Fruit fly (Drosophila melanogaster) whole organism, wandering third instar larva: ENCODE data around the gene Cyp12c1.
A peak's percentile ranks its signal among the peaks of the same experiment; 100 is the strongest.

ENCODE experiments used
- Abd-B ChIP-seq: fragments of >200 bp; optimal IDR thresholded peaks from 2 replicates; lab custom pipeline; 2017; ENCODE audit warnings: missing biosample characterization, missing genetic modification characterization
- CG32264 ChIP-seq: fragments of 200-800 bp; sonication (Bioruptor generic); optimal IDR thresholded peaks from 2 replicates; lab custom pipeline; 2016; ENCODE audit warnings: missing biosample characterization, missing genetic modification characterization
- CG9705 ChIP-seq: fragments of 200-800 bp; sonication (Bioruptor generic); optimal IDR thresholded peaks from 2 replicates; lab custom pipeline; 2018; ENCODE audit warnings: missing biosample characterization, mild to moderate bottlenecking, missing genetic modification characterization
- CrebA ChIP-seq: fragments of 200-800 bp; sonication (Bioruptor generic); optimal IDR thresholded peaks from 2 replicates; lab custom pipeline; 2016; ENCODE audit warnings: missing biosample characterization, mild to moderate bottlenecking, missing genetic modification characterization, borderline replicate concordance
- Dfd ChIP-seq: fragments of >200 bp; optimal IDR thresholded peaks from 2 replicates; lab custom pipeline; 2017; ENCODE audit warnings: missing biosample characterization, missing genetic modification characterization
- Dif ChIP-seq: fragments of 200-275, 200-300 bp; sonication (Bioruptor generic); optimal IDR thresholded peaks from 2 replicates; lab custom pipeline; 2018; ENCODE audit warnings: missing biosample characterization, missing genetic modification characterization; ENCODE audit not compliant: partially characterized antibody
- GATAd ChIP-seq: sonication (Bioruptor generic); optimal IDR thresholded peaks from 2 replicates; lab custom pipeline; 2016; ENCODE audit warnings: missing biosample characterization, missing genetic modification characterization
- Hnf4 ChIP-seq: fragments of 200-800 bp; sonication (Bioruptor generic); optimal IDR thresholded peaks from 2 replicates; lab custom pipeline; 2016; ENCODE audit warnings: missing biosample characterization, mild to moderate bottlenecking, missing genetic modification characterization
- Hr78 ChIP-seq: fragments of >200 bp; optimal IDR thresholded peaks from 2 replicates; lab custom pipeline; 2017; ENCODE audit warnings: missing biosample characterization, missing genetic modification characterization
- Hr83 ChIP-seq: fragments of 200-300 bp; sonication (Bioruptor generic); optimal IDR thresholded peaks from 2 replicates; lab custom pipeline; 2016; ENCODE audit warnings: missing biosample characterization, mild to moderate bottlenecking, missing genetic modification characterization, moderate library complexity; ENCODE audit not compliant: poor library complexity, severe bottlenecking
- Jra ChIP-seq: sonication (Bioruptor generic); optimal IDR thresholded peaks from 2 replicates; lab custom pipeline; 2016; ENCODE audit warnings: missing biosample characterization, missing genetic modification characterization
- Mio ChIP-seq: sonication (Bioruptor generic); optimal IDR thresholded peaks from 2 replicates; lab custom pipeline; 2016; ENCODE audit warnings: missing biosample characterization, missing genetic modification characterization
- Myc ChIP-seq: fragments of >200 bp; optimal IDR thresholded peaks from 2 replicates; lab custom pipeline; 2017
- N ChIP-seq: fragments of >200 bp; optimal IDR thresholded peaks from 2 replicates; lab custom pipeline; 2018; ENCODE audit warnings: missing biosample characterization, missing external identifiers, missing genetic modification characterization
- OdsH ChIP-seq: fragments of 200-800 bp; sonication (Bioruptor generic); optimal IDR thresholded peaks from 2 replicates; lab custom pipeline; 2016; ENCODE audit warnings: missing biosample characterization, mild to moderate bottlenecking, missing genetic modification characterization
- Rel ChIP-seq, 2 experiments: fragments of 200-800 bp; sonication (Bioruptor generic) in 1 of 2; optimal IDR thresholded peaks; 2 replicates in 1 of 2; 3 replicates in 1 of 2; lab custom pipeline; 2016 to 2019; ENCODE audit warnings: mild to moderate bottlenecking in 2 of 2, missing biosample characterization in 2 of 2, missing genetic modification characterization in 2 of 2, moderate library complexity in 1 of 2
- Sp1 ChIP-seq: fragments of 200-800 bp; sonication (Bioruptor generic); optimal IDR thresholded peaks from 3 replicates; lab custom pipeline; 2019; ENCODE audit warnings: missing biosample characterization, mild to moderate bottlenecking, missing genetic modification characterization, moderate library complexity
- Vsx2 ChIP-seq: fragments of 200-300, 225-300 bp; sonication (Bioruptor generic); optimal IDR thresholded peaks from 2 replicates; lab custom pipeline; 2018; ENCODE audit warnings: missing biosample characterization, missing genetic modification characterization; ENCODE audit not compliant: partially characterized antibody
- br ChIP-seq: fragments of 200-800 bp; sonication (Bioruptor generic); optimal IDR thresholded peaks from 2 replicates; lab custom pipeline; 2016; ENCODE audit warnings: missing biosample characterization, missing genetic modification characterization
- brk ChIP-seq: fragments of 200-800 bp; sonication (Bioruptor generic); optimal IDR thresholded peaks from 2 replicates; lab custom pipeline; 2016; ENCODE audit warnings: missing biosample characterization, mild to moderate bottlenecking, missing genetic modification characterization
- dl ChIP-seq, 2 experiments: fragments of 175-275, 200-275 bp in 1 of 2; fragments of 200-275 bp in 1 of 2; sonication (Bioruptor generic); optimal IDR thresholded peaks; lab custom pipeline; 2018; ENCODE audit warnings: mild to moderate bottlenecking in 2 of 2, missing biosample characterization in 2 of 2, missing genetic modification characterization in 2 of 2, moderate library complexity in 2 of 2; ENCODE audit not compliant: partially characterized antibody in 2 of 2, insufficient read depth in 1 of 2
- dmrt93B ChIP-seq: fragments of 200-800 bp; sonication (Bioruptor generic); optimal IDR thresholded peaks from 2 replicates; lab custom pipeline; 2018; ENCODE audit warnings: missing biosample characterization, mild to moderate bottlenecking, missing genetic modification characterization
- dsf ChIP-seq: sonication (Bioruptor generic); optimal IDR thresholded peaks from 2 replicates; lab custom pipeline; 2016; ENCODE audit warnings: missing biosample characterization, missing genetic modification characterization, borderline replicate concordance
- ey ChIP-seq: fragments of 200-800 bp; sonication (Bioruptor generic); optimal IDR thresholded peaks from 2 replicates; lab custom pipeline; 2016; ENCODE audit warnings: missing biosample characterization, missing genetic modification characterization
- foxo ChIP-seq, 2 experiments: fragments of 200-800 bp; sonication (Bioruptor generic); optimal IDR thresholded peaks; 2 replicates in 1 of 2; 3 replicates in 1 of 2; lab custom pipeline; 2016 to 2017; ENCODE audit warnings: missing biosample characterization in 2 of 2, missing genetic modification characterization in 2 of 2
- fru ChIP-seq: fragments of 200-800 bp; sonication (Bioruptor generic); optimal IDR thresholded peaks from 3 replicates; lab custom pipeline; 2016; ENCODE audit warnings: missing biosample characterization, mild to moderate bottlenecking, missing genetic modification characterization
- h ChIP-seq: fragments of 200-800 bp; sonication (Bioruptor generic); optimal IDR thresholded peaks from 3 replicates; lab custom pipeline; 2016; ENCODE audit warnings: missing biosample characterization, mild to moderate bottlenecking, missing genetic modification characterization
- jim ChIP-seq: fragments of 175-275, 200-325 bp; sonication (Bioruptor generic); optimal IDR thresholded peaks from 2 replicates; lab custom pipeline; 2016; ENCODE audit warnings: missing biosample characterization, mild to moderate bottlenecking, missing genetic modification characterization
- lola ChIP-seq: fragments of >200 bp; optimal IDR thresholded peaks from 2 replicates; lab custom pipeline; 2017; ENCODE audit warnings: missing biosample characterization, missing genetic modification characterization
- pan ChIP-seq: fragments of >200 bp; optimal IDR thresholded peaks from 2 replicates; lab custom pipeline; 2017
- psq ChIP-seq: fragments of 200-800 bp; sonication (Bioruptor generic); optimal IDR thresholded peaks from 3 replicates; lab custom pipeline; 2017; ENCODE audit warnings: missing biosample characterization, mild to moderate bottlenecking, missing genetic modification characterization, moderate library complexity
- rgr ChIP-seq: fragments of 200-800 bp; sonication (Bioruptor generic); optimal IDR thresholded peaks from 3 replicates; lab custom pipeline; 2016; ENCODE audit warnings: missing biosample characterization, mild to moderate bottlenecking, missing genetic modification characterization
- sage ChIP-seq: fragments of 200-800 bp; sonication (Bioruptor generic); optimal IDR thresholded peaks from 2 replicates; lab custom pipeline; 2016; ENCODE audit warnings: missing biosample characterization, mild to moderate bottlenecking, missing genetic modification characterization
- sv ChIP-seq: fragments of 200-800 bp; sonication (Bioruptor generic); optimal IDR thresholded peaks from 3 replicates; lab custom pipeline; 2016; ENCODE audit warnings: missing biosample characterization, missing genetic modification characterization
- tai ChIP-seq: sonication (Bioruptor generic); optimal IDR thresholded peaks from 2 replicates; lab custom pipeline; 2016; ENCODE audit warnings: missing biosample characterization, missing genetic modification characterization
- usp ChIP-seq: fragments of >200 bp; optimal IDR thresholded peaks from 2 replicates; lab custom pipeline; 2017; ENCODE audit warnings: missing biosample characterization, missing genetic modification characterization
- woc ChIP-seq: sonication (Bioruptor generic); optimal IDR thresholded peaks from 2 replicates; lab custom pipeline; 2016; ENCODE audit warnings: missing biosample characterization, mild to moderate bottlenecking, missing genetic modification characterization

Gene Cyp12c1

dm6 chr3L:18667115-18667514 lies 19.0 kb downstream of the Cyp12c1 start, which contains the start of gene CG42495:
Gene CG42495 (plus strand): TSS chr3L:18667361.
- no peak for TF ChIP-seq Abd-B (GFP tag; lab: Kevin White, UChicago)
- TF ChIP-seq Myc (lab: Kevin White, UChicago): peak; percentile 71
- peak; percentile 21 for TF ChIP-seq Hr83 (GFP tag; lab: Kevin White, UChicago)
- no peak for TF ChIP-seq ey (GFP tag; lab: Kevin White, UChicago)
- TF ChIP-seq Rel (GFP tag; optimal IDR thresholded peaks at IDR 0.05; lab: Kevin White, UChicago): no peak
- peak; percentile 5 for TF ChIP-seq Rel (tag; optimal IDR thresholded peaks at IDR 0.05; lab: Kevin White, UChicago)
- no peak for TF ChIP-seq h (GFP tag; lab: Kevin White, UChicago)
- TF ChIP-seq fru (GFP tag; lab: Kevin White, UChicago): peak; percentile 100

- TF ChIP-seq Dfd (GFP tag; lab: Kevin White, UChicago): peak; percentile 92
- TF ChIP-seq Hnf4 (GFP tag; lab: Kevin White, UChicago): no peak
- TF ChIP-seq usp (GFP tag; lab: Kevin White, UChicago): no peak
- TF ChIP-seq OdsH (GFP tag; lab: Kevin White, UChicago): no peak
- no peak for TF ChIP-seq foxo (GFP tag; optimal IDR thresholded peaks at IDR 0.05; lab: Kevin White, UChicago)
- TF ChIP-seq sage (GFP tag; lab: Kevin White, UChicago): no peak
- TF ChIP-seq Abd-B (GFP tag; lab: Kevin White, UChicago): no peak
- no peak for TF ChIP-seq Mio
Measured at dm6 chr3L:18665594-18665993, 20.5 kb downstream of the Cyp12c1 start.

- TF ChIP-seq usp (GFP tag; lab: Kevin White, UChicago): no peak
- TF ChIP-seq dsf (GFP tag; lab: Kevin White, UChicago): no peak
- TF ChIP-seq Dif (GFP tag; lab: Kevin White, UChicago): no peak
- TF ChIP-seq Hr83 (GFP tag; lab: Kevin White, UChicago): no peak
- TF ChIP-seq pan (lab: Kevin White, UChicago): no peak
Measured at dm6 chr3L:18653737-18654136, 32.4 kb downstream of the Cyp12c1 start.

- TF ChIP-seq tai (GFP tag; lab: Kevin White, UChicago): no peak
Measured at dm6 chr3L:18643222-18643621, 42.9 kb downstream of the Cyp12c1 start.

dm6 chr3L:18640584-18641527 lies 45.3 kb downstream of the Cyp12c1 start:
- TF ChIP-seq Myc (lab: Kevin White, UChicago): no peak
- no peak for TF ChIP-seq Abd-B (GFP tag; lab: Kevin White, UChicago)
- TF ChIP-seq lola (GFP tag; lab: Kevin White, UChicago): no peak
- peak; percentile 91 for TF ChIP-seq Sp1 (GFP tag; lab: Kevin White, UChicago)
- peak; percentile 95 for TF ChIP-seq sv (GFP tag; lab: Kevin White, UChicago)
- TF ChIP-seq Dfd (GFP tag; lab: Kevin White, UChicago): peak; percentile 92
- TF ChIP-seq dmrt93B (GFP tag; lab: Kevin White, UChicago): peak; percentile 77
- peak; percentile 79 for TF ChIP-seq CG9705 (GFP tag; lab: Kevin White, UChicago)
- no peak for TF ChIP-seq N
- TF ChIP-seq br (GFP tag; lab: Kevin White, UChicago): peak; percentile 76
- peak; percentile 67 for TF ChIP-seq CG32264 (GFP tag; lab: Kevin White, UChicago)
- TF ChIP-seq sage (GFP tag; lab: Kevin White, UChicago): peak; percentile 67
- peak; percentile 70 for TF ChIP-seq Hr83 (GFP tag; lab: Kevin White, UChicago)
- TF ChIP-seq woc (GFP tag; lab: Kevin White, UChicago): peak; percentile 74
- peak; percentile 95 for TF ChIP-seq h (GFP tag; lab: Kevin White, UChicago)
- peak; percentile 97 for TF ChIP-seq Vsx2 (GFP tag; lab: Kevin White, UChicago)
- TF ChIP-seq CrebA: peak; percentile 46
- TF ChIP-seq rgr (GFP tag; lab: Kevin White, UChicago): peak; percentile 94
- no peak for TF ChIP-seq Hr78 (GFP tag; lab: Kevin White, UChicago)
- peak; percentile 44 for TF ChIP-seq Rel (GFP tag; optimal IDR thresholded peaks at IDR 0.05; lab: Kevin White, UChicago)
- TF ChIP-seq Rel (tag; optimal IDR thresholded peaks at IDR 0.05; lab: Kevin White, UChicago): peak; percentile 49
- peak; percentile 98 to 99 for TF ChIP-seq dl (GFP tag; optimal IDR thresholded peaks at IDR 0.05; lab: Kevin White, UChicago; ENCODE audit: insufficient read depth in 1 of 2, partially characterized antibody in 2 of 2)
- peak; percentile 87 for TF ChIP-seq Hnf4 (GFP tag; lab: Kevin White, UChicago)
- peak; percentile 86 for TF ChIP-seq psq (GFP tag; lab: Kevin White, UChicago)
- TF ChIP-seq Jra (GFP tag; lab: Kevin White, UChicago): peak; percentile 62
- peak; percentile 69 for TF ChIP-seq GATAd
- TF ChIP-seq pan (lab: Kevin White, UChicago): no peak
- peak; percentile 90 for TF ChIP-seq OdsH (GFP tag; lab: Kevin White, UChicago)
- TF ChIP-seq Dif (GFP tag; lab: Kevin White, UChicago): peak; percentile 99
- no peak for TF ChIP-seq jim
- TF ChIP-seq brk (GFP tag; lab: Kevin White, UChicago): peak; percentile 74
- peak; percentile 33 for TF ChIP-seq Mio
